Worm (Caenorhabditis elegans): ENCODE data around the gene F43C11.6.

F43C11.6 gene

ce11 chrII:2342004-2342479 lies at the start of gene F43C11.6:
Gene F43C11.6, plus strand, starts transcription at chrII:2342429.
- peak; percentile 38 for TF ChIP-seq dpl-1 (GFP tag; optimal IDR thresholded peaks at IDR 0.05)
- TF ChIP-seq ceh-20 (GFP tag; IDR thresholded peaks at IDR 0.05) = no peak
- peak; percentile 59 for TF ChIP-seq hlh-30 (tag; optimal IDR thresholded peaks at IDR 0.05; ENCODE audit: insufficient read depth)
- peak; percentile 21 for TF ChIP-seq nhr-77 (tag; optimal IDR thresholded peaks at IDR 0.05)
- peak; percentile 67 for TF ChIP-seq R02D3.7 (tag; optimal IDR thresholded peaks at IDR 0.05)
- peak; percentile 67 for TF ChIP-seq Y48G9A.11 (GFP tag; IDR thresholded peaks at IDR 0.05)
- TF ChIP-seq duxl-1 (tag; optimal IDR thresholded peaks at IDR 0.05; ENCODE audit: poor library complexity) = peak; percentile 20
- no peak for TF ChIP-seq nhr-25 (tag; optimal IDR thresholded peaks at IDR 0.05; ENCODE audit: borderline replicate concordance, insufficient read depth)
- peak; percentile 71 for TF ChIP-seq aha-1 (tag)
- TF ChIP-seq T20F7.1 (GFP tag; optimal IDR thresholded peaks at IDR 0.05) = peak; percentile 94

ce11 chrII:2292549-2292948 lies 49.7 kb upstream of the F43C11.6 start:
- TF ChIP-seq pqm-1 (tag; optimal IDR thresholded peaks at IDR 0.05) (peak; percentile 73), unc-62 (GFP tag; optimal IDR thresholded peaks at IDR 0.05 in 1 of 2) (peak in 1 of 2 experiments; percentile 6), unc-62 (tag; optimal IDR thresholded peaks at IDR 0.05) (no peak), ztf-7 (tag; optimal IDR thresholded peaks at IDR 0.05) (no peak), dpl-1 (GFP tag; optimal IDR thresholded peaks at IDR 0.05) (no peak)

- TF ChIP-seq unc-62 (GFP tag; optimal IDR thresholded peaks at IDR 0.05 in 1 of 2) (peak in 1 of 2 experiments; percentile 65), unc-62 (tag; optimal IDR thresholded peaks at IDR 0.05) (no peak), php-3 (GFP tag; IDR thresholded peaks at IDR 0.05) (no peak), aha-1 (tag) (peak; percentile 91)
Measured at ce11 chrII:2295817-2296315, 46.4 kb upstream of the F43C11.6 start, which contains the start of gene fbxc-25. Gene fbxc-25, minus strand, starts transcription at chrII:2296265.

ce11 chrII:2298742-2299141 lies 43.5 kb upstream of the F43C11.6 start, which contains the start of gene B0281.4:
Gene B0281.4, minus strand, starts transcription at chrII:2298842.
- TF ChIP-seq dpl-1 (GFP tag; optimal IDR thresholded peaks at IDR 0.05) = no peak
- no peak for TF ChIP-seq nhr-237 (tag; optimal IDR thresholded peaks at IDR 0.05)
- TF ChIP-seq egl-43 (GFP tag; IDR thresholded peaks at IDR 0.05) = no peak
- TF ChIP-seq jun-1 (tag; optimal IDR thresholded peaks at IDR 0.05) = no peak
- TF ChIP-seq daf-8 (GFP tag; IDR thresholded peaks at IDR 0.05) = no peak
- no peak for TF ChIP-seq lim-7 (GFP tag; IDR thresholded peaks at IDR 0.05)
- no peak for TF ChIP-seq mxl-2 (GFP tag; conservative IDR thresholded peaks at IDR 0.05)
- no peak for TF ChIP-seq ZK337.2 (GFP tag; IDR thresholded peaks at IDR 0.05)

- TF ChIP-seq aha-1 (tag) = peak; percentile 29
- no peak for TF ChIP-seq ceh-28 (tag; optimal IDR thresholded peaks at IDR 0.05)
- TF ChIP-seq nhr-41 (GFP tag; IDR thresholded peaks at IDR 0.05) = no peak
- TF ChIP-seq lin-39 (tag; optimal IDR thresholded peaks at IDR 0.05) = no peak
- no peak for TF ChIP-seq ctbp-1 (GFP tag; IDR thresholded peaks at IDR 0.05)
Measured at ce11 chrII:2300861-2301260, 41.4 kb upstream of the F43C11.6 start, which contains the start of gene B0281.5. Gene B0281.5, minus strand, starts transcription at chrII:2300961.

ce11 chrII:2302330-2302729 lies 39.9 kb upstream of the F43C11.6 start, which contains the start of gene B0281.6:
Gene B0281.6, minus strand, starts transcription at chrII:2302430.
- TF ChIP-seq nhr-48 (tag; optimal IDR thresholded peaks at IDR 0.05) (no peak), nhr-76 (tag; optimal IDR thresholded peaks at IDR 0.05) (no peak), spr-1 (tag; optimal IDR thresholded peaks at IDR 0.05) (no peak), lin-39 (tag; optimal IDR thresholded peaks at IDR 0.05) (no peak), tag-97 (GFP tag; IDR thresholded peaks at IDR 0.05) (no peak), zip-2 (tag; optimal IDR thresholded peaks at IDR 0.05) (no peak)

Data from whole organism, L4 larva.